Worm (Caenorhabditis elegans) whole organism, L4/young adult: Measurements from ENCODE around the gene F13D12.8.

Experiments used
- W03F9.2 ChIP-seq: fragments of 150-350 bp; optimal IDR thresholded peaks from 2 replicates; lab custom pipeline; 2014; ENCODE audit warnings: missing biosample characterization, missing genetic modification characterization
- him-1 ChIP-seq: sonication (generic microtip); optimal IDR thresholded peaks from 2 replicates; lab custom pipeline; 2016; ENCODE audit warnings: missing genotype, missing genetic modification reagents, missing genetic modification characterization, missing compliant biosample characterization

DNA sequence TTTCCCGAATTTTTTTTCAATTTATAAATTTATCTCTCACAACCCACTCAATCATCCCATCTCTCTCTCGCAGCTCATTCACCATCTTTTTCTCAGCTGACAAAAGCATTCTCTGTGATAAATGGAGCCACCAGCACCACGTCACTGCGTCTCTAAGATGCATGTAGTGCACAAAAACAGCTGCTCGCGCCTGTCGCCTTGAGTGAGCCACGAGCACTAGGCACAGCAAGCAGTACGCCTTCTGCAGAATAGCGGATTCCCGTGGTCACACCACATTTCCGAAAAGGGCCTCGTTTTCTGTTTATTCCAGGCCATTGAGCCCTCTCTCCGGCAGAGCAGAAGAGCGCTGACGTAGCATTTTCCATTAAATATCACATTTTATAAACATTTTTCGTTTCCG is 18.8 kb downstream of the F13D12.8 start, which contains the start of gene F13D12.10:
- no peak for TF ChIP-seq him-1 (tag; lab: Kevin White, UChicago)
- TF ChIP-seq W03F9.2: no peak
